Fruit fly (Drosophila melanogaster): ENCODE measurements around the gene CG14957.

Gene CG14957

dm6 chr3L:3179474-3179873, 7.9 kb upstream of the CG14957 start (continued):
- peak; percentile 79 for TF ChIP-seq CG16863 (GFP tag; optimal IDR thresholded peaks at IDR 0.05)
- peak; percentile 61 for TF ChIP-seq CG10959 (GFP tag; IDR thresholded peaks at IDR 0.05)
- TF ChIP-seq kay (GFP tag; optimal IDR thresholded peaks at IDR 0.05), result peak; percentile 74
- TF ChIP-seq row (GFP tag; IDR thresholded peaks at IDR 0.05), result peak; percentile 95
- no peak for TF ChIP-seq abd-A (tag; optimal IDR thresholded peaks at IDR 0.05)
- TF ChIP-seq az2 (GFP tag; optimal IDR thresholded peaks at IDR 0.05), result peak; percentile 83
- peak; percentile 79 for TF ChIP-seq en (GFP tag; optimal IDR thresholded peaks at IDR 0.05)
- TF ChIP-seq exex (tag; optimal IDR thresholded peaks at IDR 0.05), result peak; percentile 59
- peak; percentile 76 for TF ChIP-seq CG9817 (tag; optimal IDR thresholded peaks at IDR 0.05)
- peak; percentile 18 for TF ChIP-seq CG17186 (GFP tag; optimal IDR thresholded peaks at IDR 0.05)
- peak; percentile 78 for TF ChIP-seq CG6175 (GFP tag; IDR thresholded peaks at IDR 0.05)
- TF ChIP-seq vfl (GFP tag; optimal IDR thresholded peaks at IDR 0.05), result peak; percentile 80
- TF ChIP-seq E2f2 (GFP tag; IDR thresholded peaks at IDR 0.05), result peak; percentile 65
- TF ChIP-seq chinmo (GFP tag; IDR thresholded peaks at IDR 0.05; ENCODE audit: partially characterized antibody), result no peak
- peak; percentile 88 for TF ChIP-seq CG6254 (GFP tag; optimal IDR thresholded peaks at IDR 0.05)
- TF ChIP-seq Elba2 (GFP tag; optimal IDR thresholded peaks at IDR 0.05), result peak; percentile 30
- no peak for TF ChIP-seq sima (GFP tag; optimal IDR thresholded peaks at IDR 0.05)
- TF ChIP-seq CG16813 (GFP tag; IDR thresholded peaks at IDR 0.05; ENCODE audit: partially characterized antibody), result no peak
- peak; percentile 50 for TF ChIP-seq CG14965 (GFP tag; optimal IDR thresholded peaks at IDR 0.05; ENCODE audit: borderline replicate concordance)
- no peak for TF ChIP-seq dmrt99B (tag; optimal IDR thresholded peaks at IDR 0.05)
- 0 out of 2 replicates have a peak, but pooled peaks have one; percentile 38 for TF ChIP-seq Lim3 (GFP tag; IDR thresholded peaks at IDR 0.05)
- TF ChIP-seq Dll (GFP tag; IDR thresholded peaks at IDR 0.05; ENCODE audit: partially characterized antibody), result no peak
- peak; percentile 69 for TF ChIP-seq CG18011 (GFP tag; optimal IDR thresholded peaks at IDR 0.05)
- no peak; the same call in 2 of the 3 replicates for TF ChIP-seq CG17361 (GFP tag; IDR thresholded peaks at IDR 0.05)
- TF ChIP-seq Optix (GFP tag; IDR thresholded peaks at IDR 0.05), result peak; percentile 78
- TF ChIP-seq wdn (GFP tag; IDR thresholded peaks at IDR 0.05), result peak; percentile 75
- peak; percentile 89 for TF ChIP-seq CG32532 (GFP tag; IDR thresholded peaks at IDR 0.05)
- TF ChIP-seq HLH54F (GFP tag; optimal IDR thresholded peaks at IDR 0.05), result peak; percentile 77
- no peak for TF ChIP-seq Kr (GFP tag; optimal IDR thresholded peaks at IDR 0.05)
- peak; percentile 86 for TF ChIP-seq Side (GFP tag; optimal IDR thresholded peaks at IDR 0.05)
- peak; percentile 89 for TF ChIP-seq zfh1 (GFP tag; IDR thresholded peaks at IDR 0.05)
- peak in 1 of 2 experiments; percentile 2 for TF ChIP-seq crp (GFP tag; optimal IDR thresholded peaks at IDR 0.05)
- TF ChIP-seq MBD-R2 (GFP tag; IDR thresholded peaks at IDR 0.05), result peak; percentile 76
- no peak for TF ChIP-seq CG10147 (GFP tag; optimal IDR thresholded peaks at IDR 0.05)
- TF ChIP-seq CG18599 (GFP tag; optimal IDR thresholded peaks at IDR 0.05), result peak; percentile 91
- peak; percentile 43 for TF ChIP-seq psq (GFP tag; optimal IDR thresholded peaks at IDR 0.05)
- TF ChIP-seq CG14441 (GFP tag; IDR thresholded peaks at IDR 0.05), result peak; percentile 93
- TF ChIP-seq cg (GFP tag; optimal IDR thresholded peaks at IDR 0.05), result no peak
- TF ChIP-seq slou (GFP tag; optimal IDR thresholded peaks at IDR 0.05), result peak; percentile 32
- TF ChIP-seq CG5180 (GFP tag; optimal IDR thresholded peaks at IDR 0.05), result no peak
- TF ChIP-seq kah (GFP tag; optimal IDR thresholded peaks at IDR 0.05), result peak; percentile 80
- TF ChIP-seq Six4 (GFP tag; optimal IDR thresholded peaks at IDR 0.05), result peak; percentile 82
- TF ChIP-seq twi (tag; optimal IDR thresholded peaks at IDR 0.05), result no peak
- TF ChIP-seq CG10321 (GFP tag; IDR thresholded peaks at IDR 0.05), result no peak
- no peak for TF ChIP-seq odd (GFP tag; optimal IDR thresholded peaks at IDR 0.05)
- TF ChIP-seq CG15696 (tag; optimal IDR thresholded peaks at IDR 0.05), result peak; percentile 77
- peak; percentile 71; the same call in 2 of the 3 replicates for TF ChIP-seq ken (GFP tag; IDR thresholded peaks at IDR 0.05)
- no peak for TF ChIP-seq salm (tag; optimal IDR thresholded peaks at IDR 0.05)
- no peak for TF ChIP-seq CG30020 (tag; optimal IDR thresholded peaks at IDR 0.05)
- TF ChIP-seq CG2120 (GFP tag; optimal IDR thresholded peaks at IDR 0.05), result peak; percentile 87
- peak; percentile 85 to 89 for TF ChIP-seq dpn (GFP tag; optimal IDR thresholded peaks at IDR 0.05)

Data from whole organism, embryonic.